In the genomic region with DNA sequence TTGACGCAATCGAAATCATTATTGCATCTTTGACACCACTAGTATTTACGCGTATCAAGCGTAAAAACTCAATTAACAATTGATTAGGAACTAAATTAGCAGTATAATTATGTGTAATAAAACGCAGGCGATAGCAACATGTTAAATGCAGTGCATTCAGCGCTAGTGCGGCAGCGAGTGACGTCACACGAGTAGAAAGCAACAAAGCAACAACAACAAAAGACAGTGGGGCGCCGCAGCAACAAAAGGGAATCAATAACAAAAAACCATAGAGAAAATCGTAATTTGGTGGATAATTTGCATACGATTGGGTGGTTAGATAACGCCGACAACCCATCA, we compare ENCODE assay signal across 1 fruit fly cellular context.
TF ChIP-seq lines count a peak whose summit lies in the region.

Gene CG34133 (plus strand): TSS at position 16 of the 339 bp plus-strand sequence.

TF ChIP-seq in whole organism, embryonic, 481 proteins besides CTCF, POLR2A, EP300 and RAD21 (continued from another document):
- TF ChIP-seq Eip74EF (GFP tag; optimal IDR thresholded peaks at IDR 0.05; lab: Kevin White, UChicago) (no peak), Rfx (GFP tag; IDR thresholded peaks at IDR 0.05; lab: Robert Waterston, UW) (no peak), CG16815 (GFP tag; optimal IDR thresholded peaks at IDR 0.05; lab: Kevin White, UChicago) (no peak), Deaf1 (tag; optimal IDR thresholded peaks at IDR 0.05; lab: Kevin White, UChicago) (no peak), Jarid2 (GFP tag; optimal IDR thresholded peaks at IDR 0.05; lab: Kevin White, UChicago) (no peak), dmrt99B (tag; optimal IDR thresholded peaks at IDR 0.05; lab: Kevin White, UChicago) (no peak), gfzf (GFP tag; optimal IDR thresholded peaks at IDR 0.05; lab: Kevin White, UChicago) (no peak), CG18262 (tag; optimal IDR thresholded peaks at IDR 0.05; lab: Kevin White, UChicago) (no peak), peb (GFP tag; IDR thresholded peaks at IDR 0.05; lab: Robert Waterston, UW) (no peak), luna (GFP tag; optimal IDR thresholded peaks at IDR 0.05; lab: Kevin White, UChicago) (no peak), grn (GFP tag; optimal IDR thresholded peaks at IDR 0.05; lab: Kevin White, UChicago) (no peak), gce (GFP tag; IDR thresholded peaks at IDR 0.05; lab: Robert Waterston, UW) (no peak), ftz-f1 (GFP tag; optimal IDR thresholded peaks at IDR 0.05; lab: Kevin White, UChicago) (no peak), seq (GFP tag; IDR thresholded peaks at IDR 0.05; lab: Robert Waterston, UW) (0 out of 2 replicates have a peak, but pooled peaks have one; percentile 20), bcd (GFP tag; optimal IDR thresholded peaks at IDR 0.05; lab: Kevin White, UChicago) (no peak), exex (tag; optimal IDR thresholded peaks at IDR 0.05; lab: Kevin White, UChicago) (peak; percentile 17), CG5180 (GFP tag; optimal IDR thresholded peaks at IDR 0.05; lab: Kevin White, UChicago) (no peak), NC2α (GFP tag; optimal IDR thresholded peaks at IDR 0.05; lab: Kevin White, UChicago) (no peak), CG8359 (GFP tag; optimal IDR thresholded peaks at IDR 0.05; lab: Kevin White, UChicago; ENCODE audit: borderline replicate concordance) (no peak), BtbVII (GFP tag; optimal IDR thresholded peaks at IDR 0.05; lab: Kevin White, UChicago) (no peak), CG3065 (GFP tag; optimal IDR thresholded peaks at IDR 0.05; lab: Kevin White, UChicago) (no peak), CG8290 (GFP tag; optimal IDR thresholded peaks at IDR 0.05; lab: Kevin White, UChicago) (no peak), CG8290 (tag; optimal IDR thresholded peaks at IDR 0.05; lab: Kevin White, UChicago) (no peak), dysf (GFP tag; IDR thresholded peaks at IDR 0.05; lab: Robert Waterston, UW) (no peak), CG10462 (GFP tag; optimal IDR thresholded peaks at IDR 0.05; lab: Kevin White, UChicago) (no peak), NFAT (GFP tag; IDR thresholded peaks at IDR 0.05; lab: Robert Waterston, UW) (no peak), CG14441 (GFP tag; IDR thresholded peaks at IDR 0.05; lab: Robert Waterston, UW) (no peak), trem (tag; optimal IDR thresholded peaks at IDR 0.05; lab: Kevin White, UChicago) (no peak), CG15269 (tag; optimal IDR thresholded peaks at IDR 0.05; lab: Kevin White, UChicago) (no peak), CG15514 (GFP tag; optimal IDR thresholded peaks at IDR 0.05; lab: Kevin White, UChicago) (no peak), CHES-1-like (GFP tag; optimal IDR thresholded peaks at IDR 0.05; lab: Kevin White, UChicago) (no peak), CG42726 (GFP tag; IDR thresholded peaks at IDR 0.05; lab: Robert Waterston, UW; ENCODE audit: partially characterized antibody) (0 out of 2 replicates have a peak, but pooled peaks have one; percentile 64), chinmo (GFP tag; IDR thresholded peaks at IDR 0.05; lab: Robert Waterston, UW; ENCODE audit: partially characterized antibody) (no peak), Dref (GFP tag; IDR thresholded peaks at IDR 0.05; lab: Robert Waterston, UW) (peak; percentile 47), CG11696 (GFP tag; IDR thresholded peaks at IDR 0.05; lab: Robert Waterston, UW) (no peak), Scr (GFP tag; IDR thresholded peaks at IDR 0.05; lab: Robert Waterston, UW; ENCODE audit: partially characterized antibody) (no peak), lbe (GFP tag; optimal IDR thresholded peaks at IDR 0.05; lab: Kevin White, UChicago) (no peak), pan (optimal IDR thresholded peaks at IDR 0.05; lab: Kevin White, UChicago) (no peak), pan (GFP tag; optimal IDR thresholded peaks at IDR 0.05 in 1 of 2, IDR thresholded peaks at IDR 0.05 in 1 of 2) (no peak), CG9437 (GFP tag; optimal IDR thresholded peaks at IDR 0.05; lab: Kevin White, UChicago) (no peak), Pdp1 (GFP tag; optimal IDR thresholded peaks at IDR 0.05; lab: Kevin White, UChicago) (peak in 1 of 2 experiments; percentile 63), Fer3 (tag; optimal IDR thresholded peaks at IDR 0.05; lab: Kevin White, UChicago) (no peak), lola (GFP tag; optimal IDR thresholded peaks at IDR 0.05; lab: Kevin White, UChicago) (no peak), zen2 (GFP tag; IDR thresholded peaks at IDR 0.05; lab: Robert Waterston, UW; ENCODE audit: partially characterized antibody) (0 out of 3 replicates have a peak, but pooled peaks have one; percentile 3), ab (GFP tag; optimal IDR thresholded peaks at IDR 0.05; lab: Kevin White, UChicago) (no peak), Abd-B (GFP tag; optimal IDR thresholded peaks at IDR 0.05; lab: Kevin White, UChicago) (no peak), MESR4 (GFP tag; optimal IDR thresholded peaks at IDR 0.05; lab: Kevin White, UChicago) (peak; percentile 93)
